Fruit fly (Drosophila melanogaster) whole organism, embryonic: Measurements from ENCODE around the gene BRWD3.
A peak's percentile ranks its signal among the peaks of the same experiment; 100 is the strongest.

ENCODE experiments used
- ATbp ChIP-seq: fragments of 200-800 bp; sonication (Bioruptor generic); optimal IDR thresholded peaks from 2 replicates; lab custom pipeline; 2017; ENCODE audit warnings: missing biosample characterization, mild to moderate bottlenecking, missing genetic modification characterization, missing genetic modification reagents
- B-H2 ChIP-seq: fragments of 200-800 bp; sonication (Bioruptor generic); optimal IDR thresholded peaks from 2 replicates; lab custom pipeline; 2018; ENCODE audit warnings: missing biosample characterization, mild to moderate bottlenecking, missing genetic modification characterization
- CG12769 ChIP-seq: fragments of 200-800 bp; sonication (Bioruptor generic); optimal IDR thresholded peaks from 2 replicates; lab custom pipeline; 2019; ENCODE audit warnings: missing biosample characterization, mild to moderate bottlenecking, missing genetic modification characterization, moderate library complexity
- CG14667 ChIP-seq: fragments of 200-800 bp; sonication (Bioruptor generic); IDR thresholded peaks from 2 replicates; pipeline ENCODE4 v1.3.6; 2022; ENCODE audit warnings: missing biosample characterization, missing genetic modification characterization
- CG15514 ChIP-seq: fragments of 200-800 bp; sonication (Bioruptor generic); optimal IDR thresholded peaks from 3 replicates; lab custom pipeline; 2017; ENCODE audit warnings: missing biosample characterization, missing genetic modification characterization, mild to moderate bottlenecking, moderate library complexity, missing genetic modification reagents
- CG16779 ChIP-seq: fragments of 200-800 bp; sonication (Bioruptor generic); IDR thresholded peaks from 2 replicates; pipeline ENCODE4 v1.3.6; 2022; ENCODE audit warnings: missing biosample characterization, missing genetic modification characterization
- CG2199 ChIP-seq: fragments of 200-800 bp; sonication (Bioruptor generic); IDR thresholded peaks from 3 replicates; pipeline ENCODE4 v1.3.6; 2022; ENCODE audit warnings: missing biosample characterization, missing genetic modification characterization
- CG34224 ChIP-seq: fragments of 200-800 bp; sonication (Bioruptor generic); IDR thresholded peaks from 3 replicates; pipeline ENCODE4 v1.3.6; 2022; ENCODE audit warnings: missing biosample characterization, missing genetic modification characterization; ENCODE audit not compliant: partially characterized antibody
- CG34376 ChIP-seq: fragments of 200-800 bp; sonication (Bioruptor generic); optimal IDR thresholded peaks from 2 replicates; lab custom pipeline; 2018; ENCODE audit warnings: missing biosample characterization, mild to moderate bottlenecking, missing genetic modification characterization
- CG3838 ChIP-seq: fragments of 200-800 bp; sonication (Bioruptor generic); optimal IDR thresholded peaks from 3 replicates; lab custom pipeline; 2016; ENCODE audit warnings: missing biosample characterization, missing genetic modification characterization
- CG6254 ChIP-seq: fragments of 200-800 bp; sonication (Bioruptor generic); optimal IDR thresholded peaks from 3 replicates; lab custom pipeline; 2017; ENCODE audit warnings: mild to moderate bottlenecking, missing biosample characterization, missing genetic modification reagents, missing genetic modification characterization
- CG8388 ChIP-seq: fragments of 200-800 bp; sonication (Bioruptor generic); optimal IDR thresholded peaks from 2 replicates; lab custom pipeline; 2019; ENCODE audit warnings: missing biosample characterization, mild to moderate bottlenecking, missing genetic modification characterization, moderate library complexity
- CG9215 ChIP-seq: fragments of 200-800 bp; sonication (Bioruptor generic); IDR thresholded peaks from 2 replicates; pipeline ENCODE4 v1.3.6; 2022; ENCODE audit warnings: missing biosample characterization, missing genetic modification characterization
- CG9817 ChIP-seq: fragments of 200-800 bp; sonication (Bioruptor generic); optimal IDR thresholded peaks from 2 replicates; lab custom pipeline; 2018; ENCODE audit warnings: missing biosample characterization, mild to moderate bottlenecking, missing genetic modification characterization, moderate library complexity
- Camta ChIP-seq: fragments of 200-800 bp; sonication (Bioruptor generic); optimal IDR thresholded peaks from 2 replicates; lab custom pipeline; 2016; ENCODE audit warnings: missing biosample characterization, missing genetic modification characterization
- CkIIα-i1 ChIP-seq: fragments of 200-800 bp; sonication (Bioruptor generic); IDR thresholded peaks from 2 replicates; pipeline ENCODE4 v1.3.6; 2022; ENCODE audit warnings: missing biosample characterization, missing genetic modification characterization
- D19A ChIP-seq: fragments of 200-800 bp; optimal IDR thresholded peaks from 3 replicates; lab custom pipeline; 2019; ENCODE audit warnings: missing biosample characterization, mild to moderate bottlenecking, missing genetic modification characterization, moderate library complexity
- Deaf1 ChIP-seq: fragments of 200-800 bp; optimal IDR thresholded peaks from 3 replicates; lab custom pipeline; 2019; ENCODE audit warnings: missing biosample characterization, mild to moderate bottlenecking, missing genetic modification characterization, moderate library complexity
- Dll ChIP-seq: fragments of 200-800 bp; sonication (Bioruptor generic); IDR thresholded peaks from 4 replicates; pipeline ENCODE4 v1.3.6; 2022; ENCODE audit warnings: missing biosample characterization, missing genetic modification characterization; ENCODE audit not compliant: partially characterized antibody
- E2f2 ChIP-seq: fragments of 200-800 bp; sonication (Bioruptor generic); IDR thresholded peaks from 2 replicates; pipeline ENCODE4 v1.3.6; 2022; ENCODE audit warnings: missing biosample characterization, missing genetic modification characterization
- Ets65A ChIP-seq: fragments of 200-800 bp; sonication (Bioruptor generic); peaks from one replicate; lab custom pipeline; 2016; ENCODE audit warnings: missing biosample characterization, missing genetic modification characterization
- Gug ChIP-seq: fragments of 200-800 bp; sonication (Bioruptor generic); IDR thresholded peaks from 4 replicates; pipeline ENCODE4 v1.3.6; 2022; ENCODE audit warnings: missing biosample characterization, missing genetic modification characterization
- Hey ChIP-seq: fragments of 200-800 bp; sonication (Bioruptor generic); optimal IDR thresholded peaks from 3 replicates; lab custom pipeline; 2018; ENCODE audit warnings: missing biosample characterization, mild to moderate bottlenecking, missing genetic modification characterization
- HmgD ChIP-seq: fragments of 200-800 bp; sonication (Bioruptor generic); optimal IDR thresholded peaks from 3 replicates; lab custom pipeline; 2016; ENCODE audit warnings: missing biosample characterization, missing genetic modification characterization
- MBD-R2 ChIP-seq: fragments of 200-800 bp; sonication (Bioruptor generic); IDR thresholded peaks from 2 replicates; pipeline ENCODE4 v1.3.6; 2022; ENCODE audit warnings: missing biosample characterization, missing genetic modification characterization
- Max ChIP-seq: fragments of 200-800 bp; sonication (Bioruptor generic); optimal IDR thresholded peaks from 2 replicates; lab custom pipeline; 2016; ENCODE audit warnings: missing biosample characterization, mild to moderate bottlenecking, missing genetic modification characterization
- NfI ChIP-seq: fragments of 200-800 bp; sonication (Bioruptor generic); optimal IDR thresholded peaks from 3 replicates; lab custom pipeline; 2018; ENCODE audit warnings: missing biosample characterization, mild to moderate bottlenecking, missing genetic modification characterization, moderate library complexity
- YL-1 ChIP-seq: fragments of 200-800 bp; sonication (Bioruptor generic); optimal IDR thresholded peaks from 3 replicates; lab custom pipeline; 2017; ENCODE audit warnings: missing biosample characterization, mild to moderate bottlenecking, missing genetic modification characterization
- abd-A ChIP-seq: fragments of 200-800 bp; sonication (Bioruptor generic); optimal IDR thresholded peaks from 3 replicates; lab custom pipeline; 2019; ENCODE audit warnings: missing biosample characterization, mild to moderate bottlenecking, missing genetic modification characterization, moderate library complexity
- bab2 ChIP-seq: fragments of 200-800 bp; sonication (Bioruptor generic); optimal IDR thresholded peaks from 2 replicates; lab custom pipeline; 2016; ENCODE audit warnings: missing biosample characterization, missing genetic modification characterization
- cg ChIP-seq: fragments of 200-800 bp; sonication (Bioruptor generic); optimal IDR thresholded peaks from 3 replicates; lab custom pipeline; 2019; ENCODE audit warnings: missing biosample characterization, mild to moderate bottlenecking, missing genetic modification characterization, moderate library complexity
- gem ChIP-seq: fragments of 200-800 bp; sonication (Bioruptor generic); optimal IDR thresholded peaks from 2 replicates; lab custom pipeline; 2019; ENCODE audit warnings: missing biosample characterization, mild to moderate bottlenecking, missing genetic modification characterization, moderate library complexity
- grn ChIP-seq: fragments of 200-800 bp; sonication (Bioruptor generic); optimal IDR thresholded peaks from 3 replicates; lab custom pipeline; 2017; ENCODE audit warnings: missing biosample characterization, missing genetic modification characterization
- jing ChIP-seq: fragments of 200-800 bp; sonication (Bioruptor generic); optimal IDR thresholded peaks from 2 replicates; lab custom pipeline; 2018; ENCODE audit warnings: missing biosample characterization, mild to moderate bottlenecking, missing genetic modification characterization
- kni ChIP-seq: fragments of 200-800 bp; sonication (Bioruptor generic); optimal IDR thresholded peaks from 3 replicates; lab custom pipeline; 2017; ENCODE audit warnings: mild to moderate bottlenecking, missing biosample characterization, missing genetic modification reagents, missing genetic modification characterization
- mam ChIP-seq: fragments of 200-800 bp; sonication (Bioruptor generic); optimal IDR thresholded peaks from 3 replicates; lab custom pipeline; 2016; ENCODE audit warnings: missing biosample characterization, missing genetic modification characterization
- odd ChIP-seq: fragments of 200-800 bp; sonication (Bioruptor generic); optimal IDR thresholded peaks from 2 replicates; lab custom pipeline; 2017; ENCODE audit warnings: missing biosample characterization, mild to moderate bottlenecking, missing genetic modification characterization
- pan ChIP-seq, 4 experiments: fragments of >200 bp in 3 of 4; fragments of 200-800 bp in 1 of 4; sonication (Bioruptor generic) in 1 of 4; optimal IDR thresholded peaks in 3 of 4; IDR thresholded peaks in 1 of 4; 2 replicates each; pipeline versions ENCODE4 v1.3.6 to Lab custom; 2017 to 2022; ENCODE audit warnings: missing biosample characterization in 2 of 4, missing genetic modification characterization in 2 of 4, mixed read lengths in 1 of 4
- pros ChIP-seq: fragments of 200-800 bp; sonication (Bioruptor generic); optimal IDR thresholded peaks from 3 replicates; lab custom pipeline; 2019; ENCODE audit warnings: missing biosample characterization, mild to moderate bottlenecking, missing genetic modification characterization, moderate library complexity
- schlank ChIP-seq: fragments of 200-800 bp; sonication (Bioruptor generic); optimal IDR thresholded peaks from 2 replicates; lab custom pipeline; 2018; ENCODE audit warnings: missing biosample characterization, mild to moderate bottlenecking, missing genetic modification characterization
- sd ChIP-seq: fragments of 200-800 bp; sonication (Bioruptor generic); optimal IDR thresholded peaks from 3 replicates; lab custom pipeline; 2018; ENCODE audit warnings: missing biosample characterization, mild to moderate bottlenecking, missing genetic modification characterization, moderate library complexity
- sens ChIP-seq: fragments of 200-800 bp; sonication (Bioruptor generic); peaks from one replicate; lab custom pipeline; 2016; ENCODE audit warnings: missing biosample characterization, missing genetic modification characterization
- sug ChIP-seq: fragments of 200-800 bp; optimal IDR thresholded peaks from 2 replicates; lab custom pipeline; 2019; ENCODE audit warnings: missing biosample characterization, mild to moderate bottlenecking, missing genetic modification characterization, moderate library complexity
- trem ChIP-seq: fragments of 200-800 bp; optimal IDR thresholded peaks from 3 replicates; lab custom pipeline; 2019; ENCODE audit warnings: missing biosample characterization, mild to moderate bottlenecking, missing genetic modification characterization, moderate library complexity
- twi ChIP-seq: fragments of 200-800 bp; optimal IDR thresholded peaks from 2 replicates; lab custom pipeline; 2019; ENCODE audit warnings: missing biosample characterization, mild to moderate bottlenecking, missing genetic modification characterization, moderate library complexity
- vvl ChIP-seq: fragments of 200-800 bp; sonication (Bioruptor generic); IDR thresholded peaks from 2 replicates; pipeline ENCODE4 v1.3.6; 2022; ENCODE audit warnings: missing biosample characterization, missing genetic modification characterization
- z ChIP-seq: fragments of 200-800 bp; sonication (Bioruptor generic); IDR thresholded peaks from 3 replicates; pipeline ENCODE4 v1.3.6; 2022; ENCODE audit warnings: missing biosample characterization, missing genetic modification characterization
- zfh1 ChIP-seq: fragments of 200-800 bp; sonication (Bioruptor generic); IDR thresholded peaks from 3 replicates; pipeline ENCODE4 v1.3.6; 2022; ENCODE audit warnings: missing biosample characterization, missing genetic modification characterization

The BRWD3 gene

dm6 chr3R:24279291-24279690, 39.5 kb upstream of the BRWD3 start, which contains the start of gene shps (continued):
- TF ChIP-seq CG15514 (GFP tag; lab: Kevin White, UChicago) (no peak), pan (optimal IDR thresholded peaks at IDR 0.05; lab: Kevin White, UChicago) (peak in 1 of 2 experiments; percentile 13), pan (GFP tag; optimal IDR thresholded peaks at IDR 0.05 in 1 of 2, IDR thresholded peaks at IDR 0.05 in 1 of 2) (no peak), CG9215 (GFP tag; lab: Robert Waterston, UW) (no peak), CG34224 (GFP tag; lab: Robert Waterston, UW) (peak; percentile 71), jing (no peak), Ets65A (GFP tag; lab: Kevin White, UChicago) (no peak), ATbp (GFP tag; lab: Kevin White, UChicago) (no peak), mam (GFP tag; lab: Kevin White, UChicago) (no peak), z (GFP tag; lab: Robert Waterston, UW) (0 out of 3 replicates have a peak, but pooled peaks have one; percentile 30), CG16779 (GFP tag; lab: Robert Waterston, UW) (no peak), E2f2 (GFP tag; lab: Robert Waterston, UW) (peak; percentile 99), B-H2 (GFP tag; lab: Kevin White, UChicago) (no peak), MBD-R2 (GFP tag; lab: Robert Waterston, UW) (no peak), odd (GFP tag; lab: Kevin White, UChicago) (no peak), CG14667 (no peak), Max (GFP tag; lab: Kevin White, UChicago) (no peak)

DNA sequence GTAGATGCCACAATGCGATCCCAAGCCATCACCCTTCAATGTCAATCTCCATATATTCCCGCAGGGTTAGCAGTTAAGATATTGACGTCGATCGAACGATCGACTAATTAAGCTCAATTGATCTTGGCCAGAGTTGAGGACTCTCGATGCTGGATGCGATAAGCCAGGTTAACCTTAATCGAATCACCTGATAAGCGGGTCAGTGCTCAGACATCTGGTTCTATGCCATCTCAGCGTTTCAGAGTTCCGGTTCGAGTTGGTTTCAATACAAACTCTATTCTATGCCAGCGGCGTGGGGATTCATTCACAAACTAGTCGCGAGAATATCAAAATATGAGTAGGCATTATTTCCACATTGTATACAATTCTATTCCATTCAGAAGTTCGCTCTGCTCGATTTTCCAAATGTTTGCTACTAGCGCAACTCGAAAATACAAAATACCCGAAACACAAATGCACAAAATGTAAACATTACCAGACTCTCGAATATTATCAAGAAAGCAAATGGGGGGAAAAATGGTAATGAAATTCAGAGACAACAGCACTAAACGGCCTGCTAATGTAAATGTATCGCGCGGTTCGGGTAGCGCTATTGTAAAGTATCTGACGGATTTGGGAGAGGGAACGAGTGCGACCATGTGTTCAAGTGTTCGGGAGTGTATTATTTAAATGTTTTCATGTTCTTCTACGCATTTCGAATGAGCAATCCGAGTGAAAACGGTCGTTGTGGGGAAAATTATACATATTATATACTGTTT, 36.1 kb upstream of the BRWD3 start:
- TF ChIP-seq CG3838 (GFP tag; lab: Kevin White, UChicago) (no peak), bab2 (GFP tag; lab: Kevin White, UChicago) (no peak), grn (GFP tag; lab: Kevin White, UChicago) (peak; percentile 15), sd (tag; lab: Kevin White, UChicago) (peak; percentile 48), sug (tag; lab: Kevin White, UChicago) (peak; percentile 22), Gug (GFP tag; lab: Robert Waterston, UW) (no peak), Dll (GFP tag; lab: Robert Waterston, UW) (0 out of 4 replicates have a peak, but pooled peaks have one; percentile 15), CG12769 (tag; lab: Kevin White, UChicago) (peak; percentile 78), pros (GFP tag; lab: Kevin White, UChicago) (peak; percentile 3), schlank (no peak), YL-1 (GFP tag; lab: Kevin White, UChicago) (no peak), CG6254 (GFP tag; lab: Kevin White, UChicago) (no peak), Hey (tag; lab: Kevin White, UChicago) (no peak), kni (GFP tag; lab: Kevin White, UChicago) (peak; percentile 38), twi (tag; lab: Kevin White, UChicago) (peak; percentile 87), HmgD (no peak), D19A (tag; lab: Kevin White, UChicago) (peak; percentile 34), zfh1 (GFP tag; lab: Robert Waterston, UW) (0 out of 3 replicates have a peak, but pooled peaks have one; percentile 27), abd-A (peak; percentile 60), Camta (no peak), Deaf1 (tag; lab: Kevin White, UChicago) (peak; percentile 58), vvl (peak; percentile 78), CG2199 (GFP tag; lab: Robert Waterston, UW) (peak; percentile 96), NfI (GFP tag; lab: Kevin White, UChicago) (no peak), CG34376 (GFP tag; lab: Kevin White, UChicago) (peak; percentile 26), cg (peak; percentile 23), sens (GFP tag; lab: Kevin White, UChicago) (peak; percentile 10), CG8388 (GFP tag; lab: Kevin White, UChicago) (no peak), CG9817 (tag; lab: Kevin White, UChicago) (no peak), trem (tag; lab: Kevin White, UChicago) (no peak), gem (tag; lab: Kevin White, UChicago) (peak; percentile 61), CkIIα-i1 (GFP tag; lab: Robert Waterston, UW) (no peak)
